Worm (Caenorhabditis elegans): ENCODE results near the gene unc-105.

Gene unc-105

DNA sequence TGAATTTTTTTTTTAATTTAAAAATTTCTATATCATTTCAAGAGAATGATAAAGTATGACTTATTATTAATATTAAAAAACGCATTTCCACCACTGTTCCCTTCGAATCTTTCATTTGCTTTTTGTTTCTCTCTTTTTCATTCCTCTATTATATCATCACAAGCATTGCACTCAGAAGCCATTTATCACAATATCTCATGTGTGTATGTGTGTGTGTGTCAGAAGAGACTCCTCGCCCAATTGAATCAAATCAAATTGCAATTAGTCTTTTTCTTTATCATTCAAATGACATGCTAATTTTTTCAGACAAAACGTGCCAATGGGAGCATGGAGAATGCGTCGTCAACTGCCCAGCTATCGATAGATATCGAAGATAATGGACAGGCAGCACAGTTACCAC, at the start of gene unc-105:
Gene unc-105, plus strand, starts transcription at position 301 of the 400 bp plus-strand sequence.
- TF ChIP-seq nfya-1 (tag; optimal IDR thresholded peaks at IDR 0.05; ENCODE audit: borderline replicate concordance, insufficient read depth) (no peak), zfh-2 (GFP tag; conservative IDR thresholded peaks at IDR 0.05) (no peak), B0035.1 (tag; optimal IDR thresholded peaks at IDR 0.05) (no peak), ceh-79 (tag; optimal IDR thresholded peaks at IDR 0.05) (no peak), lin-54 (GFP tag; optimal IDR thresholded peaks at IDR 0.05) (no peak), F49E8.2 (tag; optimal IDR thresholded peaks at IDR 0.05; ENCODE audit: insufficient read depth) (no peak), tlf-1 (GFP tag; optimal IDR thresholded peaks at IDR 0.05) (no peak), Y53G8AR.9 (GFP tag; conservative IDR thresholded peaks at IDR 0.05) (no peak)

DNA sequence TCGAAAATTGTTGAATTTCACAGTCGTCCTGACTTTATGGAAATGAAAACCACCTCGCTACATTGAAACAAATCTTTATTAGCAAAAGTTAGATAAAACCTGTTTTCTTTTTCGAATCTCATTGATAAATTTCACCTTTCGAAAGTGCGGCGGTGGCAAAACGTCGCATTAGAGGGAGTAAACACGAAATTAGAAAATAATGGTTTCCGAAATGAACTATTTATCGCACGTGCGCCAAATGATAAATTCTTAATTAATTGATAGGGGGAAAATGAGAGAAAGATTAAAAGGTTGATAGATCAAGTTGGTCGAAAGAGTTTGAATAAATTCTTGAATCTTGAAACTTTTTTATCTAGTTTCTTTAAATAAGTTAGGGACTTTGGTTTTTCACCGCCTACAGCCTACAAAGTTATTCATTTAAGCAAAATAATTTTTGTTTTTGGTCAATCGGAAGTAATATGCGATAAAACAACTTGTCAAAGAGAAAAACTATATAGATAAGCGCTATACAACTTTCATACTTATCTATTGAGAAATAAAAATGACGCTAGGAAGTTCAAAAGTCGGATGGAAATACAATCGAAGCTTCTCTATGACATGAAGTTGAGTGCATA, 45.1 kb upstream of the unc-105 start:
- TF ChIP-seq ztf-26 (tag; optimal IDR thresholded peaks at IDR 0.05) (no peak), lin-26 (GFP tag; IDR thresholded peaks at IDR 0.05) (no peak), attf-6 (GFP tag; IDR thresholded peaks at IDR 0.05) (no peak), hlh-26 (GFP tag; conservative IDR thresholded peaks at IDR 0.05) (no peak), bed-2 (GFP tag; IDR thresholded peaks at IDR 0.05) (no peak), F57A8.1 (GFP tag; optimal IDR thresholded peaks at IDR 0.05) (no peak), nfyb-1 (GFP tag; IDR thresholded peaks at IDR 0.05) (no peak), gei-17 (GFP tag; optimal IDR thresholded peaks at IDR 0.05) (no peak), cebp-2 (GFP tag; IDR thresholded peaks at IDR 0.05) (no peak), C06A6.2 (GFP tag; conservative IDR thresholded peaks at IDR 0.05) (no peak), ztf-25 (GFP tag; IDR thresholded peaks at IDR 0.05) (no peak), B0019.2 (GFP tag; conservative IDR thresholded peaks at IDR 0.05) (no peak), nhr-80 (tag; optimal IDR thresholded peaks at IDR 0.05) (no peak), hmg-20 (GFP tag; IDR thresholded peaks at IDR 0.05) (no peak), attf-5 (GFP tag; optimal IDR thresholded peaks at IDR 0.05) (no peak), Y53F4B.3 (GFP tag; IDR thresholded peaks at IDR 0.05) (no peak), him-1 (tag; optimal IDR thresholded peaks at IDR 0.05) (no peak), attf-3 (GFP tag; conservative IDR thresholded peaks at IDR 0.05) (no peak), K11D2.4 (GFP tag; IDR thresholded peaks at IDR 0.05) (no peak), nfya-2 (GFP tag; IDR thresholded peaks at IDR 0.05) (no peak)

DNA sequence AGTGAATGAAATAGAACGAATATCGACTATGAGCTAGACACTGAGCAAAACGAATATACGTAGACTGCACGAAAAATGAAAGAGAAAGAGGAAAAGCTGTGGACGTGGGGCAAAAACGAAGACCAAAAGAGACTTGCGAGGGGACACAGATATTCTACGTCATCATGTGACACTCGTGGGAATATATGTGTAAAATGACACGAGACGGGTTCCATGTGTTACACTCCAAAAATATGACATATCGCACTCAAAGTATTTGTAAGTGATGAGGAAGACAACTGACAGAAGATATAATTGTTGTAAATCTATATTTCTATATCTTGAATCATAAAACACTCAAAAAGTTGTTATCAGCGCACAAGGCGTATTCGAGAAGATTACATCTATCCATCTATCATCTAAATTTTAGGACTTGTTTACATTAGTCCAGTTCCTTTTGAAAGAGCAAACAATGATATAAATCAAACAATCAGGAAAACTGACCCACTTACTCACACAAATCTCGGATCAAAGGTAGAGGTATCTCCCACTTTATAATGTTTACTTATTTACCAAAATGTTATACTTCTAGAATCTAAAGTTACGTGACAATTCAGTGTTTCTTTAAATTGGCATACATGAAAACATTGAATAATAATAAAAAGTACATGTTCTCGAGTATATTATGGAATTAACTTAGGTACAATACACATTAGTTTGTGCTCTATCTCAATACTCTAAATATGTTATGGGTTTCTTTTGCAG, 44.3 kb upstream of the unc-105 start:
- TF ChIP-seq somi-1 (GFP tag; optimal IDR thresholded peaks at IDR 0.05), result peak; percentile 50
- TF ChIP-seq attf-5 (GFP tag; optimal IDR thresholded peaks at IDR 0.05), result peak; percentile 37
- peak in 1 of 3 experiments; percentile 13 for TF ChIP-seq lin-35 (GFP tag; optimal IDR thresholded peaks at IDR 0.05)
- no peak for TF ChIP-seq cebp-1 (GFP tag; IDR thresholded peaks at IDR 0.05)
- peak; percentile 34 for TF ChIP-seq cebp-1 (tag; optimal IDR thresholded peaks at IDR 0.05)
- TF ChIP-seq snpc-4 (GFP tag; optimal IDR thresholded peaks at IDR 0.05), result no peak
- TF ChIP-seq snpc-4 (tag; optimal IDR thresholded peaks at IDR 0.05), result no peak
- TF ChIP-seq rec-8 (tag; optimal IDR thresholded peaks at IDR 0.05), result no peak
- peak; percentile 15 for TF ChIP-seq K12H6.12 (tag; optimal IDR thresholded peaks at IDR 0.05)

Measured in whole organism, young adult.